Worm (Caenorhabditis elegans): Measurements from ENCODE around the gene alr-1.

The alr-1 gene

ce11 chrX:11097343-11097742 lies 28.1 kb downstream of the alr-1 start:
- TF ChIP-seq skn-1 (tag; optimal IDR thresholded peaks at IDR 0.05) (no peak), lsy-2 (tag; optimal IDR thresholded peaks at IDR 0.05) (no peak), alr-1 (tag; optimal IDR thresholded peaks at IDR 0.05) (no peak), peb-1 (tag; optimal IDR thresholded peaks at IDR 0.05) (no peak), elt-3 (tag; optimal IDR thresholded peaks at IDR 0.05) (no peak)

- TF ChIP-seq nhr-11 (tag; optimal IDR thresholded peaks at IDR 0.05) = no peak
- TF ChIP-seq ztf-1 (GFP tag; conservative IDR thresholded peaks at IDR 0.05) = no peak
- TF ChIP-seq ZK546.5 (tag; optimal IDR thresholded peaks at IDR 0.05) = no peak
- peak; percentile 60 for TF ChIP-seq nhr-6 (tag; optimal IDR thresholded peaks at IDR 0.05)
- TF ChIP-seq snpc-4 (tag; optimal IDR thresholded peaks at IDR 0.05) = no peak
- TF ChIP-seq dmd-4 (tag; optimal IDR thresholded peaks at IDR 0.05) = peak; percentile 13
- no peak for TF ChIP-seq ztf-11 (tag; optimal IDR thresholded peaks at IDR 0.05)
- TF ChIP-seq egl-27 (tag; optimal IDR thresholded peaks at IDR 0.05) = peak; percentile 71
- peak; percentile 79 for TF ChIP-seq lin-11 (tag; optimal IDR thresholded peaks at IDR 0.05)
- no peak for TF ChIP-seq peb-1 (tag; optimal IDR thresholded peaks at IDR 0.05)
- TF ChIP-seq nhr-21 (tag; optimal IDR thresholded peaks at IDR 0.05) = peak; percentile 75
- TF ChIP-seq skn-1 (tag; optimal IDR thresholded peaks at IDR 0.05) = no peak
- peak in 1 of 2 experiments; percentile 86 for TF ChIP-seq mdl-1 (tag; optimal IDR thresholded peaks at IDR 0.05)
- TF ChIP-seq sma-3 (GFP tag; optimal IDR thresholded peaks at IDR 0.05) = peak; percentile 82
- TF ChIP-seq unc-39 (tag; optimal IDR thresholded peaks at IDR 0.05) = peak; percentile 10
- no peak for TF ChIP-seq alr-1 (tag; optimal IDR thresholded peaks at IDR 0.05)
- TF ChIP-seq unc-62 (GFP tag; optimal IDR thresholded peaks at IDR 0.05) = no peak
- peak; percentile 72 for TF ChIP-seq F13H6.1 (tag; optimal IDR thresholded peaks at IDR 0.05)
- TF ChIP-seq nhr-129 (tag; optimal IDR thresholded peaks at IDR 0.05) = peak; percentile 85
- TF ChIP-seq nhr-25 (tag; optimal IDR thresholded peaks at IDR 0.05) = no peak
- peak; percentile 60 for TF ChIP-seq C34F6.9 (tag; optimal IDR thresholded peaks at IDR 0.05)
- no peak for TF ChIP-seq elt-3 (tag; optimal IDR thresholded peaks at IDR 0.05)
- TF ChIP-seq nhr-10 (tag; optimal IDR thresholded peaks at IDR 0.05) = peak; percentile 11
- TF ChIP-seq zag-1 (tag; optimal IDR thresholded peaks at IDR 0.05) = peak; percentile 60
- peak; percentile 79 for TF ChIP-seq crh-2 (tag; optimal IDR thresholded peaks at IDR 0.05)
- peak; percentile 84 for TF ChIP-seq mab-5 (tag; optimal IDR thresholded peaks at IDR 0.05)
- TF ChIP-seq nhr-12 (tag; optimal IDR thresholded peaks at IDR 0.05) = no peak
- TF ChIP-seq Y55F3AM.14 (GFP tag; optimal IDR thresholded peaks at IDR 0.05) = peak; percentile 51
- TF ChIP-seq lin-13 (GFP tag; optimal IDR thresholded peaks at IDR 0.05) = peak; percentile 80
- peak; percentile 86 for TF ChIP-seq unc-55 (GFP tag; optimal IDR thresholded peaks at IDR 0.05)
- no peak for TF ChIP-seq R02D3.7 (tag; optimal IDR thresholded peaks at IDR 0.05)
- TF ChIP-seq lsy-2 (tag; optimal IDR thresholded peaks at IDR 0.05) = peak in 1 of 2 experiments; percentile 76
- TF ChIP-seq fos-1 (tag; optimal IDR thresholded peaks at IDR 0.05) = peak; percentile 77
- no peak for TF ChIP-seq lin-39 (tag; optimal IDR thresholded peaks at IDR 0.05)
- no peak for TF ChIP-seq ceh-16 (tag; optimal IDR thresholded peaks at IDR 0.05)
- no peak for TF ChIP-seq mbf-1 (tag; optimal IDR thresholded peaks at IDR 0.05)
- peak; percentile 58 for TF ChIP-seq sem-4 (tag; optimal IDR thresholded peaks at IDR 0.05)
- TF ChIP-seq nhr-23 (tag; optimal IDR thresholded peaks at IDR 0.05) = no peak
- no peak for TF ChIP-seq ztf-4 (tag; optimal IDR thresholded peaks at IDR 0.05)
- peak; percentile 34 for TF ChIP-seq nhr-237 (tag; optimal IDR thresholded peaks at IDR 0.05)
- TF ChIP-seq nhr-77 (tag; optimal IDR thresholded peaks at IDR 0.05) = no peak
- no peak for TF ChIP-seq ama-1 (optimal IDR thresholded peaks at IDR 0.05)
- TF ChIP-seq aly-2 (tag; optimal IDR thresholded peaks at IDR 0.05) = no peak
- TF ChIP-seq ceh-82 (tag; optimal IDR thresholded peaks at IDR 0.05) = peak; percentile 24
- peak; percentile 21 for TF ChIP-seq gmeb-1 (tag; optimal IDR thresholded peaks at IDR 0.05)
- no peak for TF ChIP-seq elt-1 (tag; optimal IDR thresholded peaks at IDR 0.05)
- TF ChIP-seq blmp-1 (tag; optimal IDR thresholded peaks at IDR 0.05; ENCODE audit: insufficient read depth) = peak; percentile 59
- TF ChIP-seq sma-9 (GFP tag; optimal IDR thresholded peaks at IDR 0.05) = peak; percentile 79
- no peak for TF ChIP-seq sma-9 (tag; optimal IDR thresholded peaks at IDR 0.05)
Observed at ce11 chrX:11095480-11095879, 29.9 kb downstream of the alr-1 start.

Measured in whole organism, L2 larva.